Worm (Caenorhabditis elegans) whole organism, L4/young adult: ENCODE results near the gene lis-1.

Source experiments
- W03F9.2 ChIP-seq: fragments of 150-350 bp; optimal IDR thresholded peaks from 2 replicates; lab custom pipeline; 2014; ENCODE audit warnings: missing biosample characterization, missing genetic modification characterization
- him-1 ChIP-seq: sonication (generic microtip); optimal IDR thresholded peaks from 2 replicates; lab custom pipeline; 2016; ENCODE audit warnings: missing genotype, missing genetic modification reagents, missing genetic modification characterization, missing compliant biosample characterization

DNA sequence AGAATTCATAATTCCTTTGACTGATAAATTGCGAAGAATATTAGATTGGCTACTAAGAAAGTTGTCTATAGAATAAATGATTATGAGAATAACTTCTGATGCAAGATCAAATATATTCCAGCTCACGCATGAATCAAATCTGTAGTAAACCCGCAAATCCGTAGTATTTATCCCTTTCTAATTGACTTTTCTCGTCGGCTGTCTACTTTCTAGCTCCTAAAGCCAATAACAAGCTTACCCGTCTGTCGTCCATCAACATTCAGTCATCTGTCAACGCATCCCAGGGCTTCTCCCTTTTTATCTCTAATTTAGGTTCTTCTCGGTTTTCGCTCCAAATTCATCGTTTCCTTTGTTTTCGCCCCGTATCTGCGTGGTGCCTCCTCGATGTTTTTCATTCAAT is 27.6 kb downstream of the lis-1 start:
- TF ChIP-seq him-1 (no peak), W03F9.2 (tag; lab: Kevin White, UChicago) (no peak)
